ENCODE assay signal across 5 worm cellular contexts in genomic region chrIII:4785714-4786113, ce11.
TF ChIP-seq lines count a peak whose summit lies in the region.

Gene mel-28, plus strand, starts transcription at chrIII:4786080.

TF ChIP-seq in whole organism, L1 larva, 84 proteins besides CTCF, POLR2A, EP300 and RAD21 (continues in another document):
- TF ChIP-seq unc-86 (tag; optimal IDR thresholded peaks at IDR 0.05; lab: Kevin White, UChicago) (no peak), F16B12.6 (tag; optimal IDR thresholded peaks at IDR 0.05; lab: Kevin White, UChicago) (peak; percentile 80), lin-13 (GFP tag; optimal IDR thresholded peaks at IDR 0.05; lab: Kevin White, UChicago) (no peak), swsn-7 (tag; optimal IDR thresholded peaks at IDR 0.05; lab: Kevin White, UChicago) (no peak), nhr-76 (tag; optimal IDR thresholded peaks at IDR 0.05; lab: Kevin White, UChicago) (no peak), unc-98 (GFP tag; IDR thresholded peaks at IDR 0.05; lab: Robert Waterston, UW) (no peak), efl-1 (optimal IDR thresholded peaks at IDR 0.05; lab: Kevin White, UChicago) (peak; percentile 16 to 70), efl-1 (GFP tag; optimal IDR thresholded peaks at IDR 0.05 in 1 of 2; lab: Kevin White, UChicago) (peak; percentile 82 to 97), nhr-71 (tag; optimal IDR thresholded peaks at IDR 0.05; lab: Kevin White, UChicago) (no peak), Y116A8C.19 (tag; optimal IDR thresholded peaks at IDR 0.05; lab: Kevin White, UChicago; ENCODE audit: borderline replicate concordance) (no peak), efl-3 (GFP tag; optimal IDR thresholded peaks at IDR 0.05; lab: Kevin White, UChicago) (no peak), sup-37 (GFP tag; optimal IDR thresholded peaks at IDR 0.05; lab: Kevin White, UChicago) (no peak), ztf-11 (tag; optimal IDR thresholded peaks at IDR 0.05; lab: Kevin White, UChicago) (no peak), dsc-1 (tag; optimal IDR thresholded peaks at IDR 0.05; lab: Kevin White, UChicago) (no peak), lin-15B (tag; optimal IDR thresholded peaks at IDR 0.05; lab: Kevin White, UChicago) (no peak), fkh-8 (tag; optimal IDR thresholded peaks at IDR 0.05; lab: Kevin White, UChicago) (no peak), zip-4 (GFP tag; optimal IDR thresholded peaks at IDR 0.05; lab: Kevin White, UChicago) (no peak), lin-35 (GFP tag; optimal IDR thresholded peaks at IDR 0.05; lab: Kevin White, UChicago) (peak; percentile 58 to 81), mep-1 (tag; optimal IDR thresholded peaks at IDR 0.05; lab: Kevin White, UChicago) (no peak)

TF ChIP-seq in whole organism, L2 larva, 48 proteins besides CTCF, POLR2A, EP300 and RAD21:
- peak; percentile 13 for TF ChIP-seq gmeb-1 (tag; optimal IDR thresholded peaks at IDR 0.05; lab: Kevin White, UChicago)
- no peak for TF ChIP-seq snpc-4 (tag; optimal IDR thresholded peaks at IDR 0.05; lab: Kevin White, UChicago)
- no peak for TF ChIP-seq nhr-23 (tag; optimal IDR thresholded peaks at IDR 0.05; lab: Kevin White, UChicago)
- TF ChIP-seq unc-55 (GFP tag; optimal IDR thresholded peaks at IDR 0.05; lab: Kevin White, UChicago): peak; percentile 16
- TF ChIP-seq C34F6.9 (tag; optimal IDR thresholded peaks at IDR 0.05; lab: Kevin White, UChicago): peak; percentile 65
- TF ChIP-seq lin-11 (tag; optimal IDR thresholded peaks at IDR 0.05; lab: Kevin White, UChicago): no peak
- TF ChIP-seq mbf-1 (tag; optimal IDR thresholded peaks at IDR 0.05; lab: Kevin White, UChicago): no peak
- TF ChIP-seq mdl-1 (tag; optimal IDR thresholded peaks at IDR 0.05; lab: Kevin White, UChicago): no peak
- TF ChIP-seq blmp-1 (tag; optimal IDR thresholded peaks at IDR 0.05; lab: Kevin White, UChicago; ENCODE audit: insufficient read depth): no peak
- TF ChIP-seq mab-5 (tag; optimal IDR thresholded peaks at IDR 0.05; lab: Kevin White, UChicago): no peak

TF ChIP-seq in whole organism, L3 larva, 47 proteins besides CTCF, POLR2A, EP300 and RAD21:
- TF ChIP-seq mdl-1 (tag; optimal IDR thresholded peaks at IDR 0.05; lab: Kevin White, UChicago) (no peak), nhr-43 (tag; optimal IDR thresholded peaks at IDR 0.05; lab: Kevin White, UChicago; ENCODE audit: poor library complexity, severe bottlenecking) (no peak), pha-4 (tag; optimal IDR thresholded peaks at IDR 0.05; lab: Kevin White, UChicago) (peak; percentile 48), lin-15B (tag; optimal IDR thresholded peaks at IDR 0.05; lab: Kevin White, UChicago) (peak; percentile 20), nhr-67 (tag; optimal IDR thresholded peaks at IDR 0.05; lab: Kevin White, UChicago) (no peak), nhr-76 (tag; optimal IDR thresholded peaks at IDR 0.05; lab: Kevin White, UChicago) (no peak), R02D3.7 (tag; optimal IDR thresholded peaks at IDR 0.05; lab: Kevin White, UChicago) (no peak), lsy-12 (tag; optimal IDR thresholded peaks at IDR 0.05; lab: Kevin White, UChicago) (no peak), egl-5 (tag; optimal IDR thresholded peaks at IDR 0.05; lab: Kevin White, UChicago) (peak; percentile 44)
TF ChIP-seq in whole organism, L3 larva: peak in this region for 3.

TF ChIP-seq in whole organism, L4 larva, 104 proteins besides CTCF, POLR2A, EP300 and RAD21:
- TF ChIP-seq dpl-1 (GFP tag; optimal IDR thresholded peaks at IDR 0.05; lab: Kevin White, UChicago): peak; percentile 71
- TF ChIP-seq attf-4 (tag; optimal IDR thresholded peaks at IDR 0.05; lab: Kevin White, UChicago): no peak
- no peak for TF ChIP-seq T26A8.4 (GFP tag; IDR thresholded peaks at IDR 0.05; lab: Robert Waterston, UW)
- TF ChIP-seq daf-12 (tag; optimal IDR thresholded peaks at IDR 0.05; lab: Kevin White, UChicago): no peak
- no peak for TF ChIP-seq daf-16 (GFP tag; optimal IDR thresholded peaks at IDR 0.05; lab: Kevin White, UChicago)
- TF ChIP-seq daf-16 (tag; optimal IDR thresholded peaks at IDR 0.05; lab: Kevin White, UChicago): peak; percentile 36
- TF ChIP-seq vab-7 (GFP tag; IDR thresholded peaks at IDR 0.05; lab: Robert Waterston, UW): no peak

TF ChIP-seq in whole organism, young adult, 124 proteins besides CTCF, POLR2A, EP300 and RAD21:
- TF ChIP-seq attf-5 (GFP tag; optimal IDR thresholded peaks at IDR 0.05; lab: Kevin White, UChicago) (peak; percentile 33), T26A5.8 (tag; optimal IDR thresholded peaks at IDR 0.05; lab: Kevin White, UChicago) (no peak)
